Fruit fly (Drosophila melanogaster) whole organism, adult: ENCODE measurements around the gene CG13829.

Experiments
- CG11617 ChIP-seq: fragments of 200-800 bp; sonication (Bioruptor generic); optimal IDR thresholded peaks from 2 replicates; lab custom pipeline; 2017; ENCODE audit warnings: mild to moderate bottlenecking, missing biosample characterization, missing genetic modification reagents, missing genetic modification characterization
- CG12768 ChIP-seq: fragments of 200-800 bp; sonication (Bioruptor generic); optimal IDR thresholded peaks from 2 replicates; lab custom pipeline; 2017; ENCODE audit warnings: missing biosample characterization, missing genetic modification characterization, mild to moderate bottlenecking, moderate library complexity, missing genetic modification reagents
- CG14711 ChIP-seq: fragments of 200-800 bp; sonication (Bioruptor generic); optimal IDR thresholded peaks from 2 replicates; lab custom pipeline; 2018; ENCODE audit warnings: missing biosample characterization, mild to moderate bottlenecking, missing genetic modification characterization, moderate library complexity
- CG1620 ChIP-seq: fragments of 200-800 bp; sonication (Bioruptor generic); optimal IDR thresholded peaks from 2 replicates; lab custom pipeline; 2016; ENCODE audit warnings: missing biosample characterization, missing genetic modification characterization
- CG33017 ChIP-seq: fragments of 200-800 bp; sonication (Bioruptor generic); optimal IDR thresholded peaks from 2 replicates; lab custom pipeline; 2018; ENCODE audit warnings: missing biosample characterization, mild to moderate bottlenecking, missing genetic modification characterization, moderate library complexity
- CG5204 ChIP-seq: fragments of 200-800 bp; sonication (Bioruptor generic); optimal IDR thresholded peaks from 2 replicates; lab custom pipeline; 2016; ENCODE audit warnings: missing biosample characterization, missing genetic modification characterization
- CG7045 ChIP-seq: fragments of 200-800 bp; sonication (Bioruptor generic); optimal IDR thresholded peaks from 2 replicates; lab custom pipeline; 2017; ENCODE audit warnings: missing biosample characterization, mild to moderate bottlenecking, missing genetic modification characterization
- CG7101 ChIP-seq: fragments of 200-800 bp; sonication (Bioruptor generic); optimal IDR thresholded peaks from 2 replicates; lab custom pipeline; 2018; ENCODE audit warnings: missing biosample characterization, mild to moderate bottlenecking, missing genetic modification characterization, moderate library complexity
- Clk ChIP-seq: fragments of 200-800 bp; sonication (Bioruptor generic); optimal IDR thresholded peaks from 2 replicates; lab custom pipeline; 2017; ENCODE audit warnings: missing biosample characterization, missing genetic modification characterization
- Crg-1 ChIP-seq: fragments of 200-800 bp; sonication (Bioruptor generic); optimal IDR thresholded peaks from 2 replicates; lab custom pipeline; 2016; ENCODE audit warnings: missing biosample characterization, missing genetic modification characterization
- Hr96 ChIP-seq: fragments of 200-800 bp; sonication (Bioruptor generic); optimal IDR thresholded peaks from 2 replicates; lab custom pipeline; 2016; ENCODE audit warnings: missing biosample characterization, missing genetic modification characterization
- Mnt ChIP-seq: fragments of 200-800 bp; sonication (Bioruptor generic); optimal IDR thresholded peaks from 2 replicates; lab custom pipeline; 2016; ENCODE audit warnings: missing biosample characterization, mild to moderate bottlenecking, missing genetic modification characterization
- bab1 ChIP-seq: fragments of 200-800 bp; sonication (Bioruptor generic); optimal IDR thresholded peaks from 3 replicates; lab custom pipeline; 2019; ENCODE audit warnings: missing biosample characterization, mild to moderate bottlenecking, missing genetic modification characterization, moderate library complexity
- cic ChIP-seq: fragments of 200-800 bp; sonication (Bioruptor generic); optimal IDR thresholded peaks from 2 replicates; lab custom pipeline; 2017; ENCODE audit warnings: missing biosample characterization, mild to moderate bottlenecking, missing genetic modification characterization, moderate library complexity
- cnc ChIP-seq, 2 experiments: fragments of >200 bp; optimal IDR thresholded peaks; 2 replicates each; lab custom pipeline; 2017
- kay ChIP-seq: fragments of 200-800 bp; sonication (Bioruptor generic); peaks from one replicate; lab custom pipeline; 2016; ENCODE audit warnings: missing biosample characterization, missing genetic modification characterization, borderline replicate concordance
- ovo ChIP-seq: fragments of 200-800 bp; sonication (Bioruptor generic); optimal IDR thresholded peaks from 2 replicates; lab custom pipeline; 2016; ENCODE audit warnings: missing biosample characterization, missing genetic modification characterization
- pad ChIP-seq: fragments of 200-800 bp; sonication (Bioruptor generic); optimal IDR thresholded peaks from 3 replicates; lab custom pipeline; 2017; ENCODE audit warnings: missing biosample characterization, missing genetic modification characterization, mild to moderate bottlenecking, moderate library complexity, missing genetic modification reagents
- tj ChIP-seq: fragments of 200-800 bp; sonication (Bioruptor generic); optimal IDR thresholded peaks from 3 replicates; lab custom pipeline; 2017; ENCODE audit warnings: missing biosample characterization, mild to moderate bottlenecking, missing genetic modification characterization, moderate library complexity
- toe ChIP-seq: fragments of 200-800 bp; sonication (Bioruptor generic); optimal IDR thresholded peaks from 2 replicates; lab custom pipeline; 2016; ENCODE audit warnings: missing biosample characterization, missing genetic modification characterization

The CG13829 gene

dm6 chr3R:23167507-23168324 is 6.6 kb upstream of the CG13829 start, which contains the start of gene Irk1:
Gene Irk1, plus strand, starts transcription at chr3R:23168317.
- TF ChIP-seq kay (GFP tag; lab: Kevin White, UChicago) = peak; percentile 27
- TF ChIP-seq bab1 (GFP tag; lab: Kevin White, UChicago) = no peak

dm6 chr3R:23164630-23165029 is 3.5 kb upstream of the CG13829 start:
- TF ChIP-seq cic (GFP tag; lab: Kevin White, UChicago) = peak; percentile 60
- no peak for TF ChIP-seq CG5204

dm6 chr3R:23164134-23164533 is 3.0 kb upstream of the CG13829 start:
- TF ChIP-seq Hr96 (GFP tag; lab: Kevin White, UChicago) (peak; percentile 21), cnc (optimal IDR thresholded peaks at IDR 0.05; lab: Kevin White, UChicago) (no peak), kay (GFP tag; lab: Kevin White, UChicago) (no peak), CG7101 (tag; lab: Kevin White, UChicago) (peak; percentile 56), tj (GFP tag; lab: Kevin White, UChicago) (no peak), pad (GFP tag; lab: Kevin White, UChicago) (peak; percentile 24), CG11617 (GFP tag; lab: Kevin White, UChicago) (peak; percentile 53), CG1620 (GFP tag; lab: Kevin White, UChicago) (no peak), Mnt (GFP tag; lab: Kevin White, UChicago) (peak; percentile 54), CG14711 (tag; lab: Kevin White, UChicago) (no peak), ovo (GFP tag; lab: Kevin White, UChicago) (no peak), bab1 (GFP tag; lab: Kevin White, UChicago) (no peak), CG7045 (GFP tag; lab: Kevin White, UChicago) (peak; percentile 48), toe (no peak), Clk (peak; percentile 21), cic (GFP tag; lab: Kevin White, UChicago) (peak; percentile 88), CG5204 (peak; percentile 29), Crg-1 (GFP tag; lab: Kevin White, UChicago) (peak; percentile 27), CG33017 (tag; lab: Kevin White, UChicago) (peak; percentile 62), CG12768 (peak; percentile 73)

- TF ChIP-seq CG33017 (tag; lab: Kevin White, UChicago) (no peak), Mnt (GFP tag; lab: Kevin White, UChicago) (no peak), kay (GFP tag; lab: Kevin White, UChicago) (peak; percentile 11), cic (GFP tag; lab: Kevin White, UChicago) (peak; percentile 80), CG11617 (GFP tag; lab: Kevin White, UChicago) (no peak), Clk (no peak), ovo (GFP tag; lab: Kevin White, UChicago) (no peak), pad (GFP tag; lab: Kevin White, UChicago) (no peak), CG7045 (GFP tag; lab: Kevin White, UChicago) (peak; percentile 64), CG12768 (no peak), CG1620 (GFP tag; lab: Kevin White, UChicago) (no peak), cnc (optimal IDR thresholded peaks at IDR 0.05; lab: Kevin White, UChicago) (no peak), toe (peak; percentile 36), CG14711 (tag; lab: Kevin White, UChicago) (no peak), Hr96 (GFP tag; lab: Kevin White, UChicago) (peak; percentile 26), CG7101 (tag; lab: Kevin White, UChicago) (no peak), bab1 (GFP tag; lab: Kevin White, UChicago) (no peak), Crg-1 (GFP tag; lab: Kevin White, UChicago) (no peak)
These were observed 1.7 kb downstream of the CG13829 start, which contains the start of gene VhaAC39-2 for dm6 chr3R:23159289-23159956. Gene VhaAC39-2, minus strand, starts transcription at chr3R:23159316.

- TF ChIP-seq bab1 (GFP tag; lab: Kevin White, UChicago) = peak; percentile 59
- no peak for TF ChIP-seq CG14711 (tag; lab: Kevin White, UChicago)
- TF ChIP-seq CG5204 = no peak
- no peak for TF ChIP-seq CG12768
- peak; percentile 3 for TF ChIP-seq CG1620 (GFP tag; lab: Kevin White, UChicago)
- TF ChIP-seq CG33017 (tag; lab: Kevin White, UChicago) = no peak
- TF ChIP-seq CG7101 (tag; lab: Kevin White, UChicago) = no peak
- TF ChIP-seq kay (GFP tag; lab: Kevin White, UChicago) = no peak
- TF ChIP-seq pad (GFP tag; lab: Kevin White, UChicago) = no peak
- TF ChIP-seq CG7045 (GFP tag; lab: Kevin White, UChicago) = no peak
- no peak for TF ChIP-seq Hr96 (GFP tag; lab: Kevin White, UChicago)
- TF ChIP-seq Clk = no peak
- no peak for TF ChIP-seq CG11617 (GFP tag; lab: Kevin White, UChicago)
- no peak for TF ChIP-seq toe
- no peak for TF ChIP-seq Mnt (GFP tag; lab: Kevin White, UChicago)
- no peak for TF ChIP-seq ovo (GFP tag; lab: Kevin White, UChicago)
- TF ChIP-seq tj (GFP tag; lab: Kevin White, UChicago) = no peak
- TF ChIP-seq Crg-1 (GFP tag; lab: Kevin White, UChicago) = peak; percentile 24
- TF ChIP-seq cic (GFP tag; lab: Kevin White, UChicago) = no peak
- TF ChIP-seq cnc (optimal IDR thresholded peaks at IDR 0.05; lab: Kevin White, UChicago) = no peak
These were observed 3.4 kb downstream of the CG13829 start, which contains the start of gene unk for dm6 chr3R:23157664-23158151. Gene unk, minus strand, starts transcription at chr3R:23157862.
